ENCODE assay signal across 3 fruit fly cellular contexts in the genomic region with DNA sequence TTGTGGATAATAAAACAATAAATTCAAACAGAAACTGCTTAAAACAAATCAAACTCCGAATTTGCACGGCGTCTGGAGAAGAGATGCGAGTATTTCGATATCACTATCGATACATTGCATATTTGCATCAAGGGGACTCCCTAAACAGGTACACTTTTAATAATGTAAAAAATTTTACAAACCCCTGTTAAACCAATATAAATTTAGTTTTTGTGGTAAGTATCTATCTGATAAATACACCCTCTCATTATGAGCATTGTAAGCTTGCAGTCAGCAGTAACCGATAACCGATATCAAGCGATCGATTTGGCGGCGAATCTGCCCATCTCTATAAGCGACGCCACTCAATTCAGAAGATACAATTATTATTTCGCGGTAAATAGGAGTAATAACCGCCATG.
A peak's percentile ranks its signal among the peaks of the same experiment; 100 is the strongest.
TF ChIP-seq lines count a peak whose summit lies in the region.

Bub3 (minus strand) TSS at position 89 of the 400 bp plus-strand sequence.
Cap-D2 (plus strand) TSS at position 319 of the 400 bp plus-strand sequence.

TF ChIP-seq in whole organism, adult, 20 proteins besides CTCF, POLR2A, EP300 and RAD21 (continued from another document):
- TF ChIP-seq CG33017 (tag; optimal IDR thresholded peaks at IDR 0.05; lab: Kevin White, UChicago) (peak; percentile 3), CG5204 (GFP tag; optimal IDR thresholded peaks at IDR 0.05; lab: Kevin White, UChicago) (peak; percentile 40), toe (GFP tag; optimal IDR thresholded peaks at IDR 0.05; lab: Kevin White, UChicago) (peak; percentile 65)

TF ChIP-seq in whole organism, embryonic, 481 proteins besides CTCF, POLR2A, EP300 and RAD21 (continued from another document and continues in another):
- no peak for TF ChIP-seq insv (GFP tag; optimal IDR thresholded peaks at IDR 0.05; lab: Kevin White, UChicago)
- TF ChIP-seq CG12104 (GFP tag; optimal IDR thresholded peaks at IDR 0.05; lab: Kevin White, UChicago): peak; percentile 6
- TF ChIP-seq NfI (GFP tag; optimal IDR thresholded peaks at IDR 0.05; lab: Kevin White, UChicago): peak; percentile 66
- TF ChIP-seq CG18262 (tag; optimal IDR thresholded peaks at IDR 0.05; lab: Kevin White, UChicago): no peak
- no peak for TF ChIP-seq psq (GFP tag; optimal IDR thresholded peaks at IDR 0.05; lab: Kevin White, UChicago)
- peak; percentile 46; the same call in 1 of the 3 replicates for TF ChIP-seq zfh1 (GFP tag; IDR thresholded peaks at IDR 0.05; lab: Robert Waterston, UW)
- TF ChIP-seq ci (GFP tag; IDR thresholded peaks at IDR 0.05; lab: Robert Waterston, UW): peak; percentile 82
- TF ChIP-seq Gug (GFP tag; IDR thresholded peaks at IDR 0.05; lab: Robert Waterston, UW): peak; percentile 63; the same call in 3 of the 4 replicates
- peak; percentile 60 for TF ChIP-seq CG1233 (GFP tag; optimal IDR thresholded peaks at IDR 0.05; lab: Kevin White, UChicago)
- TF ChIP-seq CG2202 (tag; optimal IDR thresholded peaks at IDR 0.05; lab: Kevin White, UChicago): peak; percentile 20
- peak; percentile 53 for TF ChIP-seq pzg (GFP tag; optimal IDR thresholded peaks at IDR 0.05; lab: Kevin White, UChicago)
- peak; percentile 94 for TF ChIP-seq MBD-R2 (GFP tag; IDR thresholded peaks at IDR 0.05; lab: Robert Waterston, UW)
- TF ChIP-seq cwo (GFP tag; optimal IDR thresholded peaks at IDR 0.05; lab: Kevin White, UChicago): peak; percentile 29
- TF ChIP-seq CG31441 (GFP tag; IDR thresholded peaks at IDR 0.05; lab: Robert Waterston, UW): no peak
- TF ChIP-seq pfk (GFP tag; optimal IDR thresholded peaks at IDR 0.05; lab: Kevin White, UChicago): no peak
- TF ChIP-seq CG14667 (GFP tag; IDR thresholded peaks at IDR 0.05; lab: Robert Waterston, UW): peak; percentile 54
- no peak for TF ChIP-seq CG18764 (GFP tag; optimal IDR thresholded peaks at IDR 0.05; lab: Kevin White, UChicago)
- peak; percentile 21 for TF ChIP-seq CG30431 (GFP tag; optimal IDR thresholded peaks at IDR 0.05; lab: Kevin White, UChicago)
- peak; percentile 96 for TF ChIP-seq Dll (GFP tag; IDR thresholded peaks at IDR 0.05; lab: Robert Waterston, UW; ENCODE audit: partially characterized antibody)
- peak; percentile 70 for TF ChIP-seq CG18476 (GFP tag; optimal IDR thresholded peaks at IDR 0.05; lab: Kevin White, UChicago)
- TF ChIP-seq CG4328 (GFP tag; optimal IDR thresholded peaks at IDR 0.05; lab: Kevin White, UChicago): no peak
- TF ChIP-seq abd-A (tag; optimal IDR thresholded peaks at IDR 0.05; lab: Kevin White, UChicago): no peak
- peak; percentile 69 for TF ChIP-seq CG15696 (tag; optimal IDR thresholded peaks at IDR 0.05; lab: Kevin White, UChicago)
- no peak for TF ChIP-seq odd (GFP tag; optimal IDR thresholded peaks at IDR 0.05; lab: Kevin White, UChicago)
- TF ChIP-seq CG17568 (GFP tag; optimal IDR thresholded peaks at IDR 0.05; lab: Kevin White, UChicago): no peak
- TF ChIP-seq CG7839 (tag; optimal IDR thresholded peaks at IDR 0.05; lab: Kevin White, UChicago): peak; percentile 64
- no peak for TF ChIP-seq dan (GFP tag; IDR thresholded peaks at IDR 0.05; lab: Robert Waterston, UW)
- peak; percentile 27 for TF ChIP-seq nerfin-1 (tag; optimal IDR thresholded peaks at IDR 0.05; lab: Kevin White, UChicago)
- TF ChIP-seq pb (GFP tag; optimal IDR thresholded peaks at IDR 0.05; lab: Kevin White, UChicago): peak; percentile 28
- peak; percentile 53 for TF ChIP-seq CG15514 (GFP tag; optimal IDR thresholded peaks at IDR 0.05; lab: Kevin White, UChicago)
- TF ChIP-seq dmrt11E (tag; optimal IDR thresholded peaks at IDR 0.05; lab: Kevin White, UChicago): peak; percentile 67
- TF ChIP-seq ranshi (GFP tag; IDR thresholded peaks at IDR 0.05; lab: Robert Waterston, UW): peak; percentile 69; the same call in 1 of the 2 replicates
- TF ChIP-seq crol (GFP tag; IDR thresholded peaks at IDR 0.05; lab: Robert Waterston, UW): no peak
- TF ChIP-seq CG4854 (GFP tag; optimal IDR thresholded peaks at IDR 0.05; lab: Kevin White, UChicago): no peak
- peak; percentile 65 for TF ChIP-seq CG10267 (tag; optimal IDR thresholded peaks at IDR 0.05; lab: Kevin White, UChicago)
- peak; percentile 57; the same call in 1 of the 2 replicates for TF ChIP-seq CG32772 (GFP tag; IDR thresholded peaks at IDR 0.05; lab: Robert Waterston, UW)
- no peak for TF ChIP-seq CG16779 (GFP tag; IDR thresholded peaks at IDR 0.05; lab: Robert Waterston, UW)
- TF ChIP-seq Xrp1 (GFP tag; IDR thresholded peaks at IDR 0.05; lab: Robert Waterston, UW): peak; percentile 80
- TF ChIP-seq CG6272 (GFP tag; IDR thresholded peaks at IDR 0.05; lab: Robert Waterston, UW): peak; percentile 43; the same call in 1 of the 2 replicates
- no peak for TF ChIP-seq Stat92E (GFP tag; optimal IDR thresholded peaks at IDR 0.05; lab: Kevin White, UChicago)
- TF ChIP-seq CG4707 (GFP tag; optimal IDR thresholded peaks at IDR 0.05; lab: Kevin White, UChicago): no peak
- TF ChIP-seq ro (GFP tag; IDR thresholded peaks at IDR 0.05; lab: Robert Waterston, UW): no peak
- TF ChIP-seq Lim3 (GFP tag; IDR thresholded peaks at IDR 0.05; lab: Robert Waterston, UW): no peak
- TF ChIP-seq NC2α (GFP tag; optimal IDR thresholded peaks at IDR 0.05; lab: Kevin White, UChicago): peak; percentile 19
- TF ChIP-seq CG31365 (tag; optimal IDR thresholded peaks at IDR 0.05; lab: Kevin White, UChicago): peak; percentile 14
- TF ChIP-seq Hmx (GFP tag; optimal IDR thresholded peaks at IDR 0.05; lab: Kevin White, UChicago): no peak
- TF ChIP-seq CG31388 (GFP tag; optimal IDR thresholded peaks at IDR 0.05; lab: Kevin White, UChicago): peak; percentile 64
- TF ChIP-seq CrebB (tag; optimal IDR thresholded peaks at IDR 0.05; lab: Kevin White, UChicago): peak; percentile 48
- TF ChIP-seq CG18011 (GFP tag; optimal IDR thresholded peaks at IDR 0.05; lab: Kevin White, UChicago): no peak
- no peak for TF ChIP-seq Doc2 (GFP tag; IDR thresholded peaks at IDR 0.05; lab: Robert Waterston, UW)
- peak; percentile 59 for TF ChIP-seq Dp (GFP tag; optimal IDR thresholded peaks at IDR 0.05; lab: Kevin White, UChicago)
- TF ChIP-seq CG7556 (GFP tag; optimal IDR thresholded peaks at IDR 0.05; lab: Kevin White, UChicago): peak; percentile 40
- TF ChIP-seq zfh2 (GFP tag; optimal IDR thresholded peaks at IDR 0.05; lab: Kevin White, UChicago): peak; percentile 63
- peak; percentile 70 for TF ChIP-seq inv (GFP tag; IDR thresholded peaks at IDR 0.05; lab: Robert Waterston, UW; ENCODE audit: partially characterized antibody)
- TF ChIP-seq shn (GFP tag; optimal IDR thresholded peaks at IDR 0.05; lab: Kevin White, UChicago): peak; percentile 70
- TF ChIP-seq grau (tag; optimal IDR thresholded peaks at IDR 0.05; lab: Kevin White, UChicago): peak; percentile 69
- peak; percentile 41; the same call in 1 of the 2 replicates for TF ChIP-seq Ptx1 (GFP tag; IDR thresholded peaks at IDR 0.05; lab: Robert Waterston, UW)
- peak; percentile 87 for TF ChIP-seq knrl (GFP tag; IDR thresholded peaks at IDR 0.05; lab: Robert Waterston, UW; ENCODE audit: partially characterized antibody)
- TF ChIP-seq CG2129 (GFP tag; IDR thresholded peaks at IDR 0.05; lab: Robert Waterston, UW; ENCODE audit: partially characterized antibody): peak; percentile 78
- TF ChIP-seq CG17361 (GFP tag; IDR thresholded peaks at IDR 0.05; lab: Robert Waterston, UW): no peak
- TF ChIP-seq bcd (GFP tag; optimal IDR thresholded peaks at IDR 0.05; lab: Kevin White, UChicago): peak; percentile 67

TF ChIP-seq in whole organism, prepupa, 60 proteins besides CTCF, POLR2A, EP300 and RAD21 (continued from another document):
- TF ChIP-seq fd85E (GFP tag; optimal IDR thresholded peaks at IDR 0.05; lab: Kevin White, UChicago): no peak
- TF ChIP-seq CG32006 (GFP tag; optimal IDR thresholded peaks at IDR 0.05; lab: Kevin White, UChicago): peak; percentile 59
- no peak for TF ChIP-seq fkh (GFP tag; optimal IDR thresholded peaks at IDR 0.05; lab: Kevin White, UChicago)
- peak; percentile 19 for TF ChIP-seq CG34406 (GFP tag; optimal IDR thresholded peaks at IDR 0.05; lab: Kevin White, UChicago)
- TF ChIP-seq CG8632 (GFP tag; optimal IDR thresholded peaks at IDR 0.05; lab: Kevin White, UChicago): peak; percentile 27
- TF ChIP-seq CG6163 (GFP tag; IDR thresholded peaks at IDR 0.05; lab: Robert Waterston, UW): peak; percentile 77
- TF ChIP-seq cyc (GFP tag; optimal IDR thresholded peaks at IDR 0.05; lab: Kevin White, UChicago): peak; percentile 73
- peak; percentile 52 for TF ChIP-seq CG3032 (tag; optimal IDR thresholded peaks at IDR 0.05; lab: Kevin White, UChicago)
- TF ChIP-seq Eip75B (GFP tag; optimal IDR thresholded peaks at IDR 0.05; lab: Kevin White, UChicago): no peak
- peak; percentile 37 for TF ChIP-seq CG6792 (GFP tag; optimal IDR thresholded peaks at IDR 0.05; lab: Kevin White, UChicago)
- TF ChIP-seq Lpt (GFP tag; optimal IDR thresholded peaks at IDR 0.05; lab: Kevin White, UChicago): peak; percentile 54
- no peak for TF ChIP-seq spab (GFP tag; optimal IDR thresholded peaks at IDR 0.05; lab: Kevin White, UChicago)
- TF ChIP-seq CG6276 (GFP tag; optimal IDR thresholded peaks at IDR 0.05; lab: Kevin White, UChicago): no peak
- no peak; the same call in 1 of the 2 replicates for TF ChIP-seq CG11294 (GFP tag; IDR thresholded peaks at IDR 0.05; lab: Robert Waterston, UW)
- TF ChIP-seq Eip78C (GFP tag; lab: Kevin White, UChicago): peak; percentile 84
- TF ChIP-seq CG16779 (tag; optimal IDR thresholded peaks at IDR 0.05; lab: Kevin White, UChicago): no peak
- TF ChIP-seq CG11902 (GFP tag; optimal IDR thresholded peaks at IDR 0.05; lab: Kevin White, UChicago): peak; percentile 38
- peak; percentile 30 for TF ChIP-seq Eip93F (GFP tag; optimal IDR thresholded peaks at IDR 0.05; lab: Kevin White, UChicago)
- peak; percentile 66 for TF ChIP-seq CG3919 (GFP tag; optimal IDR thresholded peaks at IDR 0.05; lab: Kevin White, UChicago)
- peak; percentile 47; the same call in 2 of the 3 replicates for TF ChIP-seq CG8119 (GFP tag; IDR thresholded peaks at IDR 0.05; lab: Robert Waterston, UW)
- TF ChIP-seq Met (GFP tag; optimal IDR thresholded peaks at IDR 0.05; lab: Kevin White, UChicago): peak; percentile 66
- TF ChIP-seq fd59A (GFP tag; optimal IDR thresholded peaks at IDR 0.05; lab: Kevin White, UChicago): no peak
- TF ChIP-seq CG6854 (GFP tag; optimal IDR thresholded peaks at IDR 0.05; lab: Kevin White, UChicago): no peak
- peak; percentile 69 for TF ChIP-seq topi (GFP tag; optimal IDR thresholded peaks at IDR 0.05; lab: Kevin White, UChicago)
- TF ChIP-seq acj6 (GFP tag; optimal IDR thresholded peaks at IDR 0.05; lab: Kevin White, UChicago): peak; percentile 56
- peak; percentile 13 for TF ChIP-seq CG8319 (GFP tag; optimal IDR thresholded peaks at IDR 0.05; lab: Kevin White, UChicago)
- no peak for TF ChIP-seq CG6808 (GFP tag; optimal IDR thresholded peaks at IDR 0.05; lab: Kevin White, UChicago)
- peak; percentile 62 for TF ChIP-seq achi (GFP tag; optimal IDR thresholded peaks at IDR 0.05; lab: Kevin White, UChicago)
- TF ChIP-seq CG4318 (GFP tag; optimal IDR thresholded peaks at IDR 0.05; lab: Kevin White, UChicago): no peak
- TF ChIP-seq Smox (GFP tag; optimal IDR thresholded peaks at IDR 0.05; lab: Kevin White, UChicago): peak; percentile 60
- TF ChIP-seq CG11762 (GFP tag; optimal IDR thresholded peaks at IDR 0.05; lab: Kevin White, UChicago; ENCODE audit: insufficient read depth): peak; percentile 21
- peak; percentile 23 for TF ChIP-seq dsx (GFP tag; optimal IDR thresholded peaks at IDR 0.05; lab: Kevin White, UChicago; ENCODE audit: poor library complexity, severe bottlenecking)
- TF ChIP-seq CG10631 (GFP tag; optimal IDR thresholded peaks at IDR 0.05; lab: Kevin White, UChicago): no peak
- TF ChIP-seq CG10669 (GFP tag; optimal IDR thresholded peaks at IDR 0.05; lab: Kevin White, UChicago): no peak
- no peak for TF ChIP-seq CG9139 (GFP tag; optimal IDR thresholded peaks at IDR 0.05; lab: Kevin White, UChicago)
- TF ChIP-seq Hr39 (GFP tag; optimal IDR thresholded peaks at IDR 0.05; lab: Kevin White, UChicago): peak; percentile 69
- TF ChIP-seq ss (GFP tag; optimal IDR thresholded peaks at IDR 0.05; lab: Kevin White, UChicago): no peak
- peak; percentile 41 for TF ChIP-seq CG1621 (tag; optimal IDR thresholded peaks at IDR 0.05; lab: Kevin White, UChicago)
- peak; percentile 31 for TF ChIP-seq CG7368 (GFP tag; optimal IDR thresholded peaks at IDR 0.05; lab: Kevin White, UChicago)
- peak; percentile 48 for TF ChIP-seq Sox15 (GFP tag; optimal IDR thresholded peaks at IDR 0.05; lab: Kevin White, UChicago)
- peak; percentile 54; the same call in 1 of the 2 replicates for TF ChIP-seq CG15336 (GFP tag; IDR thresholded peaks at IDR 0.05; lab: Robert Waterston, UW)
